Worm (Caenorhabditis elegans) whole organism, early embryonic: ENCODE data around the gene Y66D12A.10.

ENCODE experiments used
- B0310.2 ChIP-seq: sonication (generic microtip); optimal IDR thresholded peaks from 2 replicates; lab custom pipeline; 2016; ENCODE audit warnings: mild to moderate bottlenecking, missing genetic modification characterization, missing compliant biosample characterization
- F13C5.2 ChIP-seq: sonication (generic microtip); optimal IDR thresholded peaks from 2 replicates; lab custom pipeline; 2017; ENCODE audit warnings: mild to moderate bottlenecking, missing genetic modification characterization, inconsistent platforms, missing compliant biosample characterization
- aly-1 ChIP-seq: sonication (generic microtip); optimal IDR thresholded peaks from 2 replicates; lab custom pipeline; 2016; ENCODE audit warnings: missing genetic modification characterization, missing compliant biosample characterization
- ama-1 ChIP-seq: fragments of 150-350 bp; optimal IDR thresholded peaks from 2 replicates; lab custom pipeline; 2014
- ceh-13 ChIP-seq: fragments of 200-800 bp; sonication (Bioruptor generic); optimal IDR thresholded peaks from 2 replicates; lab custom pipeline; 2018; ENCODE audit warnings: mild to moderate bottlenecking, missing genetic modification characterization, missing compliant biosample characterization
- ceh-36 ChIP-seq: sonication (generic microtip); optimal IDR thresholded peaks from 2 replicates; lab custom pipeline; 2016; ENCODE audit warnings: missing genetic modification characterization, inconsistent platforms, missing compliant biosample characterization
- ets-7 ChIP-seq: sonication (generic microtip); optimal IDR thresholded peaks from 2 replicates; lab custom pipeline; 2016; ENCODE audit warnings: missing genotype, missing genetic modification characterization, missing compliant biosample characterization
- flt-1 ChIP-seq: fragments of 200-800 bp; sonication (Bioruptor generic); IDR thresholded peaks from 2 replicates; pipeline ENCODE4 v1.3.6; 2022; ENCODE audit warnings: missing genetic modification characterization, missing compliant biosample characterization
- hmbx-1 ChIP-seq: sonication (generic microtip); optimal IDR thresholded peaks from 2 replicates; lab custom pipeline; 2016; ENCODE audit warnings: mild to moderate bottlenecking, missing genetic modification characterization, missing compliant biosample characterization
- hmg-4 ChIP-seq: fragments of 200-800 bp; sonication (Bioruptor generic); optimal IDR thresholded peaks from 2 replicates; lab custom pipeline; 2018; ENCODE audit warnings: mild to moderate bottlenecking, missing genetic modification characterization, missing compliant biosample characterization
- hnd-1 ChIP-seq: sonication (generic microtip); optimal IDR thresholded peaks from 2 replicates; lab custom pipeline; 2016; ENCODE audit warnings: missing genetic modification characterization, missing compliant biosample characterization
- pes-1 ChIP-seq: fragments of 200-800 bp; sonication (Bioruptor generic); IDR thresholded peaks from 2 replicates; pipeline ENCODE4 v1.3.6; 2022; ENCODE audit warnings: missing genetic modification reagents, missing genetic modification characterization, missing compliant biosample characterization
- scrt-1 ChIP-seq: fragments of 200-800 bp; sonication (Bioruptor generic); IDR thresholded peaks from 2 replicates; pipeline ENCODE4 v1.3.6; 2022; ENCODE audit warnings: missing genetic modification characterization, missing compliant biosample characterization
- sea-1 ChIP-seq: fragments of 200-800 bp; sonication (Bioruptor generic); conservative IDR thresholded peaks from 2 replicates; pipeline ENCODE4 v1.3.6; 2022; ENCODE audit warnings: missing genetic modification characterization, missing compliant biosample characterization
- tbx-11 ChIP-seq: fragments of 200-800 bp; sonication (Bioruptor generic); IDR thresholded peaks from 2 replicates; pipeline ENCODE4 v1.3.6; 2022; ENCODE audit warnings: missing genetic modification characterization, missing compliant biosample characterization
- tbx-37 ChIP-seq: fragments of 200-800 bp; sonication (Bioruptor generic); conservative IDR thresholded peaks from 2 replicates; pipeline ENCODE4 v1.3.6; 2022; ENCODE audit warnings: missing genetic modification reagents, missing genetic modification characterization, missing compliant biosample characterization
- tra-4 ChIP-seq: sonication (generic microtip); optimal IDR thresholded peaks from 2 replicates; lab custom pipeline; 2017; ENCODE audit warnings: missing genetic modification characterization, missing compliant biosample characterization

The Y66D12A.10 gene

DNA sequence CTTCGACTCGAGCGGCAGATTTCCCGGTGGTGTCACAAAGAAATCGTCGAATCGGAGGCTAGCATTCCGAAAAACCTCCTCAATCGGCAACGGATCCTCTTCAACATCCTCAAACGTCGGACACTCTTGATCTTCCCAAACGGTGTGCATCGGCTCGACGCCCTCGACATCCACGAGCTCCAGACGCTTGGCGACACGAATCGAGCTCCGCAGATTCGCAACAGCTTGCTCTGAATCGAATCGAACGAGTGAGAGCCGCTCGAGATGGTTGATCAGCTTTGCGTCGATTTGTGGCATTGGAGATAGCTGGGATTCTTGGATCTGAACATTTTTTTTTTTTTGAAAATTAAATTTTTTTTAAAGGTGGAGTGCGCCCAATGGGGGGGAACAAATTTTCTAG is 13.7 kb downstream of the Y66D12A.10 start:
- TF ChIP-seq pes-1 (GFP tag; lab: Robert Waterston, UW): no peak

DNA sequence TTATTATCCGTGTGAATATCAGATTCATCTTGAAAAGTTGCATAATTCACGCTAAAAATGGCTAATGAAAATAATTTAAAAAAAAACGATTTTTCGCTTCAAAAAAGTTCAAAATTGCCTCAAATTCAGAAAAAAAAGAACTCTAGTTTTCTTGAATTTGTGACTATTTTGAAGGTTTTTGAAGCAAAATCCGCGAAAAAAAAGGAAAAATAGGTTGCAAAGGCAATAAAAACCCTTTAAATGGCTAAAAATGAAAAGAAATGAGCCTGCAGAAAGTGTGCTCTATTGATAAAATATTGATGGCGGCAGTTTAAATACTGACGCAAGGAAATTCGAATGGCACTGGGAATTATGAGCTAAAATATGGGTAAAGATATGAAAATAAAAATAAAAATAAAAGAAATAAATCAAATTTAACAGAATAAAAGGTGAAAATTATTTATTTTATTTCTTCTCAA is 14.8 kb downstream of the Y66D12A.10 start, which contains the start of gene Y66D12A.7:
Y66D12A.7 (minus strand) TSS at position 51 of the 458 bp plus-strand sequence.
- TF ChIP-seq hmbx-1 (tag; lab: Kevin White, UChicago) (no peak), sea-1 (GFP tag; lab: Robert Waterston, UW) (no peak), hmg-4 (GFP tag; lab: Kevin White, UChicago) (no peak), ama-1 (lab: Kevin White, UChicago) (no peak), hnd-1 (no peak), F13C5.2 (tag; lab: Kevin White, UChicago) (no peak), pes-1 (GFP tag; lab: Robert Waterston, UW) (no peak), tbx-37 (no peak), ets-7 (tag; lab: Kevin White, UChicago) (no peak), ceh-13 (GFP tag; lab: Kevin White, UChicago) (no peak), flt-1 (GFP tag; lab: Robert Waterston, UW) (no peak), scrt-1 (GFP tag; lab: Robert Waterston, UW) (no peak), ceh-36 (tag; lab: Kevin White, UChicago) (no peak), tra-4 (no peak), B0310.2 (tag; lab: Kevin White, UChicago) (no peak)

ce11 chrIII:11581372-11581771 is 15.7 kb downstream of the Y66D12A.10 start, which contains the start of the genes Y66D12A.6 and ceh-92:
Gene Y66D12A.6 (minus strand): TSS chrIII:11581402.
Gene ceh-92 (plus strand): TSS chrIII:11581600.
- TF ChIP-seq tbx-11: no peak

ce11 chrIII:11582569-11582968 is 16.9 kb downstream of the Y66D12A.10 start:
- TF ChIP-seq F13C5.2 (tag; lab: Kevin White, UChicago) (no peak), ceh-13 (GFP tag; lab: Kevin White, UChicago) (no peak), hnd-1 (no peak), hmbx-1 (tag; lab: Kevin White, UChicago) (no peak)

DNA sequence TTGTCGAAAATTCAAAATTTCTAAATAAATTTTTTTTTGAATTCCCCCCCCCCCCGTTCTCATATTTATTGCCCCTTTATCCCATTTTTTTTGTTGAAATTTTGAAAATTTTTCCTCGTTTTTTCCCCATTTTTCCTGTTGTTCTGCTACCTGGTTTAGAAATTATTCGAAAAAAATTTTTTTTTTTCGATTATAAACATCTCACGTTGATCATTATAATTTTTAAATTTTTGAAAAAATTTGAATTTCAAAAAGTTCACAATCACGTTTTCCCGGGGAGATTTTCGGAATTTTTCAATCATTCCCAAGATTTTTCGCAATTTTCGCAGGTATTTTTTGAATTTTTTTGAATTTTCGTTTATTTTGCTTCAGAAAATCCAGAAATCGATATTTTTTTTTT is 23.2 kb downstream of the Y66D12A.10 start, which contains the start of gene Y66D12A.3:
Y66D12A.3 (plus strand) TSS at position 301 of the 400 bp plus-strand sequence.
- TF ChIP-seq B0310.2 (tag; lab: Kevin White, UChicago) (no peak), aly-1 (tag; lab: Kevin White, UChicago) (no peak), scrt-1 (GFP tag; lab: Robert Waterston, UW) (no peak), ama-1 (lab: Kevin White, UChicago) (no peak), F13C5.2 (tag; lab: Kevin White, UChicago) (no peak), pes-1 (GFP tag; lab: Robert Waterston, UW) (no peak), sea-1 (GFP tag; lab: Robert Waterston, UW) (no peak), tbx-11 (no peak), ceh-36 (tag; lab: Kevin White, UChicago) (no peak)

DNA sequence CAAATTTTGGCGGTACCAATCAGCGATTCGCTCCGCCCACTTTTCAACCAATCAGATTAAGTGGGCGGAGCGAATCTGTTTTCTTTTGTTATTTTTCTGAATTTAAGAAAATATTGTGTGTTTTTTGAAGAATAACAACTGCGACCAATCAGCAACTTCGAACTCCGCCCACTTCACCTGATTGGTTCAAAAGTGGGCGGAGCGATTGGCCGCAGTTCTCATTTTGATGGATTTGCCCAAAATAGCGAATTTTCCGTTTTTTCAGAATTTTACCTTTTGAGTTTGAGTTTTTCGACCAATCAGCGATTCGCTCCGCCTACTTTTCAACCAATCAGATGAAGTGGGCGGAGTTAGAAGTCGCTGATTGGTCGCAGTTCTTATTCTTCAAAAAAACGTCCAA is 23.6 kb downstream of the Y66D12A.10 start:
- TF ChIP-seq tra-4 (no peak), F13C5.2 (tag; lab: Kevin White, UChicago) (no peak), ets-7 (tag; lab: Kevin White, UChicago) (no peak), tbx-11 (no peak), aly-1 (tag; lab: Kevin White, UChicago) (no peak), ama-1 (lab: Kevin White, UChicago) (no peak), hmbx-1 (tag; lab: Kevin White, UChicago) (no peak)

- TF ChIP-seq tbx-37 (no peak), ceh-13 (GFP tag; lab: Kevin White, UChicago) (no peak), hmbx-1 (tag; lab: Kevin White, UChicago) (no peak), scrt-1 (GFP tag; lab: Robert Waterston, UW) (no peak), ets-7 (tag; lab: Kevin White, UChicago) (no peak), hmg-4 (GFP tag; lab: Kevin White, UChicago) (no peak), flt-1 (GFP tag; lab: Robert Waterston, UW) (no peak), pes-1 (GFP tag; lab: Robert Waterston, UW) (no peak), ceh-36 (tag; lab: Kevin White, UChicago) (no peak), aly-1 (tag; lab: Kevin White, UChicago) (no peak), tra-4 (no peak), ama-1 (lab: Kevin White, UChicago) (no peak), sea-1 (GFP tag; lab: Robert Waterston, UW) (no peak), tbx-11 (no peak), hnd-1 (no peak), B0310.2 (tag; lab: Kevin White, UChicago) (no peak), F13C5.2 (tag; lab: Kevin White, UChicago) (no peak)
These were observed 24.6 kb downstream of the Y66D12A.10 start for ce11 chrIII:11590255-11590654.

ce11 chrIII:11592096-11592495 is 26.4 kb downstream of the Y66D12A.10 start:
- TF ChIP-seq ets-7 (tag; lab: Kevin White, UChicago) (no peak), hmg-4 (GFP tag; lab: Kevin White, UChicago) (no peak), F13C5.2 (tag; lab: Kevin White, UChicago) (no peak), pes-1 (GFP tag; lab: Robert Waterston, UW) (no peak), hnd-1 (no peak), ceh-13 (GFP tag; lab: Kevin White, UChicago) (no peak), tra-4 (no peak), sea-1 (GFP tag; lab: Robert Waterston, UW) (no peak), aly-1 (tag; lab: Kevin White, UChicago) (no peak), flt-1 (GFP tag; lab: Robert Waterston, UW) (no peak), scrt-1 (GFP tag; lab: Robert Waterston, UW) (no peak), ama-1 (lab: Kevin White, UChicago) (no peak), tbx-11 (no peak), B0310.2 (tag; lab: Kevin White, UChicago) (no peak), hmbx-1 (tag; lab: Kevin White, UChicago) (no peak), tbx-37 (no peak)
